Worm (Caenorhabditis elegans) whole organism, early embryonic: Measurements from ENCODE around the gene W06H8.2.

ENCODE experiments used
- B0310.2 ChIP-seq: sonication (generic microtip); optimal IDR thresholded peaks from 2 replicates; lab custom pipeline; 2016; ENCODE audit warnings: mild to moderate bottlenecking, missing genetic modification characterization, missing compliant biosample characterization
- F13C5.2 ChIP-seq: sonication (generic microtip); optimal IDR thresholded peaks from 2 replicates; lab custom pipeline; 2017; ENCODE audit warnings: mild to moderate bottlenecking, missing genetic modification characterization, inconsistent platforms, missing compliant biosample characterization
- aly-1 ChIP-seq: sonication (generic microtip); optimal IDR thresholded peaks from 2 replicates; lab custom pipeline; 2016; ENCODE audit warnings: missing genetic modification characterization, missing compliant biosample characterization
- ama-1 ChIP-seq: fragments of 150-350 bp; optimal IDR thresholded peaks from 2 replicates; lab custom pipeline; 2014
- ceh-13 ChIP-seq: fragments of 200-800 bp; sonication (Bioruptor generic); optimal IDR thresholded peaks from 2 replicates; lab custom pipeline; 2018; ENCODE audit warnings: mild to moderate bottlenecking, missing genetic modification characterization, missing compliant biosample characterization
- ceh-36 ChIP-seq: sonication (generic microtip); optimal IDR thresholded peaks from 2 replicates; lab custom pipeline; 2016; ENCODE audit warnings: missing genetic modification characterization, inconsistent platforms, missing compliant biosample characterization
- ets-7 ChIP-seq: sonication (generic microtip); optimal IDR thresholded peaks from 2 replicates; lab custom pipeline; 2016; ENCODE audit warnings: missing genotype, missing genetic modification characterization, missing compliant biosample characterization
- flt-1 ChIP-seq: fragments of 200-800 bp; sonication (Bioruptor generic); IDR thresholded peaks from 2 replicates; pipeline ENCODE4 v1.3.6; 2022; ENCODE audit warnings: missing genetic modification characterization, missing compliant biosample characterization
- hmbx-1 ChIP-seq: sonication (generic microtip); optimal IDR thresholded peaks from 2 replicates; lab custom pipeline; 2016; ENCODE audit warnings: mild to moderate bottlenecking, missing genetic modification characterization, missing compliant biosample characterization
- hmg-4 ChIP-seq: fragments of 200-800 bp; sonication (Bioruptor generic); optimal IDR thresholded peaks from 2 replicates; lab custom pipeline; 2018; ENCODE audit warnings: mild to moderate bottlenecking, missing genetic modification characterization, missing compliant biosample characterization
- hnd-1 ChIP-seq: sonication (generic microtip); optimal IDR thresholded peaks from 2 replicates; lab custom pipeline; 2016; ENCODE audit warnings: missing genetic modification characterization, missing compliant biosample characterization
- pes-1 ChIP-seq: fragments of 200-800 bp; sonication (Bioruptor generic); IDR thresholded peaks from 2 replicates; pipeline ENCODE4 v1.3.6; 2022; ENCODE audit warnings: missing genetic modification reagents, missing genetic modification characterization, missing compliant biosample characterization
- scrt-1 ChIP-seq: fragments of 200-800 bp; sonication (Bioruptor generic); IDR thresholded peaks from 2 replicates; pipeline ENCODE4 v1.3.6; 2022; ENCODE audit warnings: missing genetic modification characterization, missing compliant biosample characterization
- sea-1 ChIP-seq: fragments of 200-800 bp; sonication (Bioruptor generic); conservative IDR thresholded peaks from 2 replicates; pipeline ENCODE4 v1.3.6; 2022; ENCODE audit warnings: missing genetic modification characterization, missing compliant biosample characterization
- tbx-11 ChIP-seq: fragments of 200-800 bp; sonication (Bioruptor generic); IDR thresholded peaks from 2 replicates; pipeline ENCODE4 v1.3.6; 2022; ENCODE audit warnings: missing genetic modification characterization, missing compliant biosample characterization
- tbx-37 ChIP-seq: fragments of 200-800 bp; sonication (Bioruptor generic); conservative IDR thresholded peaks from 2 replicates; pipeline ENCODE4 v1.3.6; 2022; ENCODE audit warnings: missing genetic modification reagents, missing genetic modification characterization, missing compliant biosample characterization
- tra-4 ChIP-seq: sonication (generic microtip); optimal IDR thresholded peaks from 2 replicates; lab custom pipeline; 2017; ENCODE audit warnings: missing genetic modification characterization, missing compliant biosample characterization

W06H8.2 gene

DNA sequence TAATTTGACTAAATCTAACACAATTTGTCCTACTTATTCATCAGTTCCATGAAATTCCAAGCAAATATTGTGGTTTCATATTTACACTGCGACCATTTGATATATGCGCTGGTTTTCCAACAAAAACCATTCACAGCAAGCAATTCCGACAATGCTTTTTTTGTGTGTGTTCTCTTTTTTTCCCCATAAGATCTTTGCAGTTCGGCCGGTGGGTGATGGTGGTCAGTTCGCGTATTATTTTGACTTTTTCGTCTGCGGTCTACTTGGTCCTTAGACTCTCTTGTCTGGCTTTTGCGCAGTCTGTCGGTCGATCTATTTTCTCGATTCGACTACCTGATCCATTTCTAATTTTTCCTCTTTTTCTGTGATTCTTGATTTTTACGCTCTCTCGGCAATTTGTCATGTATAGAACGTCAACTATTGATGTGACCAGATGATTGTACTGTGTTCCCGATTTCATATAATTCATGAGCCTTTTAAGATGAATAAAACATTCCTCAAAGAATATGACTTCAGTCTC is 6.7 kb downstream of the W06H8.2 start:
- TF ChIP-seq tbx-11 (GFP tag; lab: Robert Waterston, UW) (no peak), hmbx-1 (tag; lab: Kevin White, UChicago) (no peak), B0310.2 (tag; lab: Kevin White, UChicago) (no peak), ceh-13 (no peak), sea-1 (GFP tag; lab: Robert Waterston, UW) (no peak), scrt-1 (GFP tag; lab: Robert Waterston, UW) (no peak), hmg-4 (GFP tag; lab: Kevin White, UChicago) (no peak), pes-1 (GFP tag; lab: Robert Waterston, UW) (no peak), tra-4 (tag; lab: Kevin White, UChicago) (no peak), F13C5.2 (tag; lab: Kevin White, UChicago) (no peak), ceh-36 (tag; lab: Kevin White, UChicago) (no peak), ama-1 (lab: Kevin White, UChicago) (no peak), flt-1 (GFP tag; lab: Robert Waterston, UW) (no peak), hnd-1 (tag; lab: Kevin White, UChicago) (no peak), tbx-37 (GFP tag; lab: Robert Waterston, UW) (no peak), ets-7 (tag; lab: Kevin White, UChicago) (no peak), aly-1 (tag; lab: Kevin White, UChicago) (no peak)

DNA sequence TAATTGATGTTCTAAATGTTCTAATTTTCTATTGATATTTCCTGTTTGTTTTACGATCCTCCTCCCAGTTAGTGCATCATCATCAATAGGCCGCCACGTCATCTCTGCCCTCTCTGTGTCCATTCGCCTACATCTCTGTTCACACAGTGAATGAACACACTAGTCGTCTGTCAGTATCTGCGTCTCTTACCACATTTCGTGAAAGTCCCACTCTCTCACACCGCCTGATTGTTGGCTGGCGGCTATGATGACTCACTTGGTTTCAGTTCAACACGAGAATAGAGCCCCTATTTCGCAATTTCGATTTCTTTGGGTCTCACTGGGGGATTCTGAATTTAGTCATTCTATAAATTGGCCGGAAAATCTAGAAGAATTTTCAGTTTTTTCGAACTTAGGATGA is 7.3 kb downstream of the W06H8.2 start:
- TF ChIP-seq sea-1 (GFP tag; lab: Robert Waterston, UW) (0 out of 2 replicates have a peak, but pooled peaks have one; percentile 44), ceh-36 (tag; lab: Kevin White, UChicago) (no peak), ama-1 (lab: Kevin White, UChicago) (no peak), hnd-1 (tag; lab: Kevin White, UChicago) (no peak)

DNA sequence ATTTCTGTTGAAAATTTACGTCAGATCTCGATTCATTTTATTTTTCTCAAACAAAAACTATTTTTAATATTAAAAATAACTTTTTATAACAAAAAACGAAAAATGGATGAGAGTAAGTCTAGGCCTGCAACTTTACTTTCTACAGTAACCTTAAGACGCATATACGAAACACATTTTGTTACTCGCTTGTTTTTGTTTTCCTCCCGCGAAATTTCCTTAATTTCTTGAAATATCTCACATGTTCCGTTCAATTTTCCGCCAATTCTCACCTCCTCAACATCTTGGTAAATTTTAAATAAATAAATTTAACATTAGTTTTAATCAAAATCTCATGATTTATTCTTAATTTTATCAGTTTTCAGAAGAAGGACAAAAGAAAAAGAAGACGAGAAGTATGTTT is 7.9 kb downstream of the W06H8.2 start:
- no peak for TF ChIP-seq pes-1 (GFP tag; lab: Robert Waterston, UW)
- no peak for TF ChIP-seq ets-7 (tag; lab: Kevin White, UChicago)
- TF ChIP-seq flt-1 (GFP tag; lab: Robert Waterston, UW) = no peak
- no peak for TF ChIP-seq ama-1 (lab: Kevin White, UChicago)
- no peak for TF ChIP-seq ceh-36 (tag; lab: Kevin White, UChicago)
- TF ChIP-seq hmg-4 (GFP tag; lab: Kevin White, UChicago) = no peak
- no peak for TF ChIP-seq hnd-1 (tag; lab: Kevin White, UChicago)
- TF ChIP-seq hmbx-1 (tag; lab: Kevin White, UChicago) = no peak
- TF ChIP-seq sea-1 (GFP tag; lab: Robert Waterston, UW) = no peak
- no peak for TF ChIP-seq tbx-11 (GFP tag; lab: Robert Waterston, UW)
- TF ChIP-seq F13C5.2 (tag; lab: Kevin White, UChicago) = no peak
- no peak for TF ChIP-seq B0310.2 (tag; lab: Kevin White, UChicago)
- no peak for TF ChIP-seq tra-4 (tag; lab: Kevin White, UChicago)
- TF ChIP-seq aly-1 (tag; lab: Kevin White, UChicago) = no peak
- no peak for TF ChIP-seq ceh-13

DNA sequence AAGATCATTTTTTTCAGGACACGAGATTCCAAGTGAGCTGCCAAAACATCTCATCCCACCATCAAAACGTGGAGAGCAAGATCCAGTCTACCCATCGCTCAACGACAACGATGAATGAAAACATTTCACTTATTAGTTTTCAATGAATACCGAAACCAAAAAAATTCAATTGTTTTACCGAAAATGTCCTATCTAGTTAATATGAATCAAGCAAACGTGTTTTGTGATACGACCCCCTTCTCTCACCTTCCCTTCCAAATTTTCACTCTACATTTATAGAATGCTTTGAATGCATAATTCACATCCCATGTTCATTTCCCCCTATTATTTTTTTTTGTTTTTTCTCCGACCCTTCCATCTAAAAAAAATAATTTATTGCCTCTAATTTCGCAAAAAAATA is 10.6 kb downstream of the W06H8.2 start:
- TF ChIP-seq F13C5.2 (tag; lab: Kevin White, UChicago) (no peak), ceh-13 (no peak), hmg-4 (GFP tag; lab: Kevin White, UChicago) (no peak), hmbx-1 (tag; lab: Kevin White, UChicago) (no peak), B0310.2 (tag; lab: Kevin White, UChicago) (no peak), hnd-1 (tag; lab: Kevin White, UChicago) (no peak), tbx-37 (GFP tag; lab: Robert Waterston, UW) (no peak), pes-1 (GFP tag; lab: Robert Waterston, UW) (no peak), ama-1 (lab: Kevin White, UChicago) (no peak), flt-1 (GFP tag; lab: Robert Waterston, UW) (no peak), aly-1 (tag; lab: Kevin White, UChicago) (no peak), scrt-1 (GFP tag; lab: Robert Waterston, UW) (no peak), ets-7 (tag; lab: Kevin White, UChicago) (no peak), tra-4 (tag; lab: Kevin White, UChicago) (no peak), tbx-11 (GFP tag; lab: Robert Waterston, UW) (no peak), sea-1 (GFP tag; lab: Robert Waterston, UW) (no peak), ceh-36 (tag; lab: Kevin White, UChicago) (no peak)

DNA sequence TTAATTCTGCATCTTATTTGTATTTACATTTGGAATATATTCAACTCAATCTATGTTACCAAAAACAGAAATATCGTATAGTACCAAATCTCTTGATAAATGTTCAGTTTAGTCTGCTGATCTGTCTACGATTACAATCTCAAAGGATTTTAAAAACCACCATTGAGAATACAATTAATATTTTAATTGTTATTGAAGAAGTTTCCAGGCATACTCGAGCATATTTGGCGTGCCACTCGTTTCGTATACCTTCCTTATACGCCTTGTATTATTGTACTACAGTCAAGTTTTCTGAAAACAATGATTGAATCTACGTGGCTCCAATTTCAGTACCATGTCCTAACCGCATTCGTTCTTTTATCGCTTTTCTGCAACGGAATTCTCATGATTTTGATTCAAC is 11.3 kb downstream of the W06H8.2 start, which contains the start of gene str-206:
Gene str-206, plus strand, starts transcription at position 301 of the 400 bp plus-strand sequence.
- TF ChIP-seq flt-1 (GFP tag; lab: Robert Waterston, UW) (no peak), ets-7 (tag; lab: Kevin White, UChicago) (no peak), tra-4 (tag; lab: Kevin White, UChicago) (no peak), tbx-11 (GFP tag; lab: Robert Waterston, UW) (no peak), ama-1 (lab: Kevin White, UChicago) (no peak), hnd-1 (tag; lab: Kevin White, UChicago) (no peak), F13C5.2 (tag; lab: Kevin White, UChicago) (no peak), ceh-36 (tag; lab: Kevin White, UChicago) (no peak), tbx-37 (GFP tag; lab: Robert Waterston, UW) (no peak), hmbx-1 (tag; lab: Kevin White, UChicago) (no peak), sea-1 (GFP tag; lab: Robert Waterston, UW) (no peak), aly-1 (tag; lab: Kevin White, UChicago) (no peak), scrt-1 (GFP tag; lab: Robert Waterston, UW) (no peak), B0310.2 (tag; lab: Kevin White, UChicago) (no peak), hmg-4 (GFP tag; lab: Kevin White, UChicago) (no peak), pes-1 (GFP tag; lab: Robert Waterston, UW) (no peak)

DNA sequence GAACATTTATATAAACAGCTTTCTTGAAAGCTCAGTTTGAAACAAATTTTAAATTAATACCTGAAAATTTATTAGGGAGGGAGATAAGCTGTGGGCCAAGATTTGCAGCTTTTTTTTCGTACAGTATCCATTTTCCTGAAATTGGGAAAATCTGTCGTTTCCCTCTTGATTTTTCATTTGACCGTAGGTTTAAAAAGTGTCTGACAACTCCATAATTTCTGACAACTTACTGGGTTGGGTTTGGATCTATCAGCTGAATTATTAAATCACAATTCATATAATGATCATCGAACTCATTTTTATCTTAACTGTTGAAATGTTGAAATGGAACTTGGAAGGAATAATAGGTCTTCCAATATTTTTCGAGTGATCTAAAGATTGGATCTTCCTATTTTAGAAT is 14.2 kb downstream of the W06H8.2 start:
- no peak for TF ChIP-seq F13C5.2 (tag; lab: Kevin White, UChicago)
- TF ChIP-seq ceh-36 (tag; lab: Kevin White, UChicago) = no peak
- no peak for TF ChIP-seq pes-1 (GFP tag; lab: Robert Waterston, UW)
- TF ChIP-seq hnd-1 (tag; lab: Kevin White, UChicago) = no peak
- no peak for TF ChIP-seq scrt-1 (GFP tag; lab: Robert Waterston, UW)
- no peak for TF ChIP-seq ama-1 (lab: Kevin White, UChicago)
- TF ChIP-seq tbx-37 (GFP tag; lab: Robert Waterston, UW) = no peak
- no peak for TF ChIP-seq B0310.2 (tag; lab: Kevin White, UChicago)
- no peak for TF ChIP-seq flt-1 (GFP tag; lab: Robert Waterston, UW)
- no peak for TF ChIP-seq tra-4 (tag; lab: Kevin White, UChicago)
- no peak for TF ChIP-seq tbx-11 (GFP tag; lab: Robert Waterston, UW)
- no peak for TF ChIP-seq sea-1 (GFP tag; lab: Robert Waterston, UW)
- no peak for TF ChIP-seq ets-7 (tag; lab: Kevin White, UChicago)
- TF ChIP-seq hmbx-1 (tag; lab: Kevin White, UChicago) = no peak
- no peak for TF ChIP-seq ceh-13
- TF ChIP-seq hmg-4 (GFP tag; lab: Kevin White, UChicago) = no peak
- no peak for TF ChIP-seq aly-1 (tag; lab: Kevin White, UChicago)
